Worm (Caenorhabditis elegans) whole organism, L4/young adult: ENCODE measurements around the gene ttn-1.

Source experiments
- W03F9.2 ChIP-seq: fragments of 150-350 bp; optimal IDR thresholded peaks from 2 replicates; lab custom pipeline; 2014; ENCODE audit warnings: missing biosample characterization, missing genetic modification characterization
- dao-5 ChIP-seq: sonication (generic microtip); optimal IDR thresholded peaks from 2 replicates; lab custom pipeline; 2016; ENCODE audit warnings: missing genotype, missing genetic modification characterization, moderate library complexity, missing compliant biosample characterization
- him-1 ChIP-seq: sonication (generic microtip); optimal IDR thresholded peaks from 2 replicates; lab custom pipeline; 2016; ENCODE audit warnings: missing genotype, missing genetic modification reagents, missing genetic modification characterization, missing compliant biosample characterization

DNA sequence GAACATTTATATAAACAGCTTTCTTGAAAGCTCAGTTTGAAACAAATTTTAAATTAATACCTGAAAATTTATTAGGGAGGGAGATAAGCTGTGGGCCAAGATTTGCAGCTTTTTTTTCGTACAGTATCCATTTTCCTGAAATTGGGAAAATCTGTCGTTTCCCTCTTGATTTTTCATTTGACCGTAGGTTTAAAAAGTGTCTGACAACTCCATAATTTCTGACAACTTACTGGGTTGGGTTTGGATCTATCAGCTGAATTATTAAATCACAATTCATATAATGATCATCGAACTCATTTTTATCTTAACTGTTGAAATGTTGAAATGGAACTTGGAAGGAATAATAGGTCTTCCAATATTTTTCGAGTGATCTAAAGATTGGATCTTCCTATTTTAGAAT is 18.3 kb upstream of the ttn-1 start:
- TF ChIP-seq dao-5 (tag; lab: Kevin White, UChicago) = no peak
- TF ChIP-seq him-1 (tag; lab: Kevin White, UChicago) = no peak
- TF ChIP-seq W03F9.2 (tag; lab: Kevin White, UChicago) = no peak
